Worm (Caenorhabditis elegans) whole organism, L4 larva: ENCODE measurements around the gene efhc-1.

ENCODE experiments used
- F26F4.8 ChIP-seq: fragments of 200-800 bp; sonication (Bioruptor generic); conservative IDR thresholded peaks from 2 replicates; pipeline ENCODE4 v1.3.6; 2022; ENCODE audit warnings: missing genetic modification characterization, missing compliant biosample characterization
- F37D6.2 ChIP-seq: sonication (generic microtip); optimal IDR thresholded peaks from 2 replicates; lab custom pipeline; 2016; ENCODE audit warnings: mild to moderate bottlenecking, missing genetic modification characterization, missing compliant biosample characterization
- R02D3.7 ChIP-seq: fragments of 150-350 bp; sonication (generic microtip); optimal IDR thresholded peaks from 3 replicates; lab custom pipeline; 2014; ENCODE audit warnings: missing biosample characterization, missing genetic modification characterization
- aha-1 ChIP-seq: fragments of 150-350 bp; peaks from one replicate; lab custom pipeline; 2014; ENCODE audit warnings: missing biosample characterization, missing genetic modification characterization
- ceh-20 ChIP-seq: fragments of 200-800 bp; sonication (Bioruptor generic); IDR thresholded peaks from 2 replicates; pipeline ENCODE4 v1.3.6; 2022; ENCODE audit warnings: missing genetic modification reagents, missing genetic modification characterization, missing compliant biosample characterization
- ceh-28 ChIP-seq: fragments of 150-350 bp; optimal IDR thresholded peaks from 2 replicates; lab custom pipeline; 2014; ENCODE audit warnings: missing biosample characterization, missing genetic modification reagents, missing genetic modification characterization
- daf-12 ChIP-seq: fragments of 150-350 bp; optimal IDR thresholded peaks from 2 replicates; lab custom pipeline; 2014; ENCODE audit warnings: missing biosample characterization, missing genetic modification reagents, missing genetic modification characterization
- daf-16 ChIP-seq, 3 experiments: sonication (generic microtip); optimal IDR thresholded peaks; 2 replicates each; lab custom pipeline; 2016 to 2017; ENCODE audit warnings: missing genetic modification characterization in 3 of 3, missing genetic modification reagents in 3 of 3, mild to moderate bottlenecking in 2 of 3, missing compliant biosample characterization in 2 of 3, missing biosample characterization in 1 of 3, moderate library complexity in 1 of 3
- dmd-6 ChIP-seq: fragments of 200-800 bp; sonication (Bioruptor generic); IDR thresholded peaks from 2 replicates; pipeline ENCODE4 v1.3.6; 2022; ENCODE audit warnings: missing genetic modification reagents, missing genetic modification characterization, missing compliant biosample characterization
- dmd-8 ChIP-seq: fragments of 200-800 bp; sonication (Bioruptor generic); IDR thresholded peaks from 2 replicates; pipeline ENCODE4 v1.3.6; 2022; ENCODE audit warnings: missing genetic modification characterization, missing compliant biosample characterization
- dve-1 ChIP-seq: sonication (generic microtip); optimal IDR thresholded peaks from 2 replicates; lab custom pipeline; 2017; ENCODE audit warnings: antibody characterized with exemption, mild to moderate bottlenecking, missing genetic modification characterization, missing compliant biosample characterization; ENCODE audit not compliant: insufficient read depth
- egl-43 ChIP-seq: fragments of 200-800 bp; sonication (Bioruptor generic); IDR thresholded peaks from 2 replicates; pipeline ENCODE4 v1.3.6; 2022; ENCODE audit warnings: missing genetic modification reagents, missing genetic modification characterization, missing compliant biosample characterization
- fkh-10 ChIP-seq: fragments of 150-350 bp; optimal IDR thresholded peaks from 2 replicates; lab custom pipeline; 2014; ENCODE audit warnings: missing biosample characterization, missing genetic modification reagents, missing genetic modification characterization
- fos-1 ChIP-seq: fragments of 150-350 bp; optimal IDR thresholded peaks from 2 replicates; lab custom pipeline; 2014; ENCODE audit warnings: missing biosample characterization, missing genetic modification characterization
- hif-1 ChIP-seq, 2 experiments: sonication (generic microtip); optimal IDR thresholded peaks; 2 replicates each; lab custom pipeline; 2016 to 2017; ENCODE audit warnings: missing compliant biosample characterization in 2 of 2, missing genetic modification characterization in 2 of 2, missing genetic modification reagents in 2 of 2, missing genotype in 2 of 2, mild to moderate bottlenecking in 1 of 2
- hlh-11 ChIP-seq: fragments of 200-800 bp; sonication (Bioruptor generic); optimal IDR thresholded peaks from 2 replicates; lab custom pipeline; 2018; ENCODE audit warnings: mild to moderate bottlenecking, missing genetic modification characterization, missing compliant biosample characterization
- hlh-30 ChIP-seq: sonication (generic microtip); optimal IDR thresholded peaks from 2 replicates; lab custom pipeline; 2017; ENCODE audit warnings: antibody characterized with exemption, mild to moderate bottlenecking, missing genetic modification characterization, missing compliant biosample characterization; ENCODE audit not compliant: insufficient read depth
- hmg-1.1 ChIP-seq: fragments of 200-800 bp; sonication (Bioruptor generic); IDR thresholded peaks from 2 replicates; pipeline ENCODE4 v1.3.6; 2022; ENCODE audit warnings: missing genetic modification reagents, missing genetic modification characterization, missing compliant biosample characterization
- lim-7 ChIP-seq: fragments of 200-800 bp; sonication (Bioruptor generic); IDR thresholded peaks from 2 replicates; pipeline ENCODE4 v1.3.6; 2022; ENCODE audit warnings: missing genetic modification characterization, missing compliant biosample characterization
- lin-15B ChIP-seq: fragments of 150-350 bp; sonication (generic microtip); optimal IDR thresholded peaks from 3 replicates; lab custom pipeline; 2014; ENCODE audit warnings: missing biosample characterization, missing genetic modification characterization
- lir-3 ChIP-seq: sonication (generic microtip); optimal IDR thresholded peaks from 2 replicates; lab custom pipeline; 2016; ENCODE audit warnings: mild to moderate bottlenecking, missing genetic modification characterization, missing compliant biosample characterization
- lsy-2 ChIP-seq, 2 experiments: fragments of 150-350 bp in 1 of 2; sonication (generic microtip) in 1 of 2; optimal IDR thresholded peaks; 2 replicates each; lab custom pipeline; 2014 to 2017; ENCODE audit warnings: missing biosample characterization in 2 of 2, missing genetic modification characterization in 2 of 2
- mdl-1 ChIP-seq, 2 experiments: fragments of 150-350 bp in 1 of 2; sonication (generic microtip) in 1 of 2; optimal IDR thresholded peaks; 2 replicates each; lab custom pipeline; 2014 to 2017; ENCODE audit warnings: missing biosample characterization in 2 of 2, missing genetic modification characterization in 2 of 2
- mep-1 ChIP-seq: fragments of 150-350 bp; sonication (generic microtip); optimal IDR thresholded peaks from 3 replicates; lab custom pipeline; 2014; ENCODE audit warnings: missing biosample characterization, missing genetic modification characterization
- mes-2 ChIP-seq: sonication (generic microtip); optimal IDR thresholded peaks from 2 replicates; lab custom pipeline; 2016; ENCODE audit warnings: missing genotype, mild to moderate bottlenecking, missing genetic modification characterization, missing compliant biosample characterization; ENCODE audit not compliant: poor library complexity, severe bottlenecking
- nhr-11 ChIP-seq: fragments of 150-350 bp; optimal IDR thresholded peaks from 2 replicates; lab custom pipeline; 2014; ENCODE audit warnings: missing biosample characterization, missing genetic modification characterization
- nhr-111 ChIP-seq: fragments of 200-800 bp; sonication (Bioruptor generic); optimal IDR thresholded peaks from 2 replicates; lab custom pipeline; 2018; ENCODE audit warnings: mild to moderate bottlenecking, missing genetic modification characterization, missing compliant biosample characterization
- nhr-25 ChIP-seq: sonication (generic microtip); optimal IDR thresholded peaks from 2 replicates; lab custom pipeline; 2017; ENCODE audit warnings: missing genetic modification characterization, mild to moderate bottlenecking, missing compliant biosample characterization, antibody characterized with exemption, moderate library complexity, borderline replicate concordance; ENCODE audit not compliant: insufficient read depth
- nhr-42 ChIP-seq: fragments of 200-800 bp; sonication (Bioruptor generic); IDR thresholded peaks from 2 replicates; pipeline ENCODE4 v1.3.6; 2022; ENCODE audit warnings: missing genetic modification characterization, missing compliant biosample characterization
- pha-4 ChIP-seq, 2 experiments: fragments of 150-350 bp in 1 of 2; fragments of 200-800 bp in 1 of 2; sonication (Bioruptor generic) in 1 of 2; IDR thresholded peaks in 1 of 2; optimal IDR thresholded peaks in 1 of 2; 2 replicates each; pipeline versions ENCODE4 v1.3.6 to Lab custom; 2014 to 2022; ENCODE audit warnings: missing genetic modification characterization in 2 of 2, missing genetic modification reagents in 2 of 2, missing biosample characterization in 1 of 2, missing compliant biosample characterization in 1 of 2
- rbr-2 ChIP-seq: sonication (generic microtip); optimal IDR thresholded peaks from 2 replicates; lab custom pipeline; 2016; ENCODE audit warnings: missing genotype, missing genetic modification characterization, missing compliant biosample characterization
- sdz-12 ChIP-seq: fragments of 200-800 bp; sonication (Bioruptor generic); optimal IDR thresholded peaks from 2 replicates; lab custom pipeline; 2018; ENCODE audit warnings: mild to moderate bottlenecking, missing genetic modification characterization, missing compliant biosample characterization
- spr-3 ChIP-seq: fragments of 200-800 bp; sonication (Bioruptor generic); optimal IDR thresholded peaks from 2 replicates; lab custom pipeline; 2018; ENCODE audit warnings: mild to moderate bottlenecking, missing genetic modification characterization, missing compliant biosample characterization
- tag-97 ChIP-seq: fragments of 200-800 bp; sonication (Bioruptor generic); IDR thresholded peaks from 2 replicates; pipeline ENCODE4 v1.3.6; 2022; ENCODE audit warnings: missing genetic modification characterization, missing compliant biosample characterization
- unc-130 ChIP-seq: sonication (generic microtip); optimal IDR thresholded peaks from 2 replicates; lab custom pipeline; 2016; ENCODE audit warnings: missing genetic modification reagents, missing genetic modification characterization, missing compliant biosample characterization
- unc-39 ChIP-seq: sonication (generic microtip); optimal IDR thresholded peaks from 2 replicates; lab custom pipeline; 2017; ENCODE audit warnings: missing biosample characterization, missing genetic modification characterization
- unc-62 ChIP-seq, 3 experiments: fragments of 150-350 bp in 1 of 3; sonication (generic microtip); optimal IDR thresholded peaks in 2 of 3; peaks in 1 of 3; 1 replicate in 1 of 3; 2 replicates in 2 of 3; lab custom pipeline; 2014 to 2017; ENCODE audit warnings: missing biosample characterization in 3 of 3, missing genetic modification characterization in 3 of 3, missing genetic modification reagents in 3 of 3, missing genotype in 1 of 3
- vab-7 ChIP-seq: fragments of 200-800 bp; sonication (Bioruptor generic); IDR thresholded peaks from 2 replicates; pipeline ENCODE4 v1.3.6; 2022; ENCODE audit warnings: missing genetic modification reagents, missing genetic modification characterization, missing compliant biosample characterization
- zag-1 ChIP-seq: fragments of 150-350 bp; optimal IDR thresholded peaks from 2 replicates; lab custom pipeline; 2014; ENCODE audit warnings: missing biosample characterization, missing genetic modification characterization
- zip-11 ChIP-seq: fragments of 200-800 bp; sonication (Bioruptor generic); IDR thresholded peaks from 2 replicates; pipeline ENCODE4 v1.3.6; 2022; ENCODE audit warnings: missing genetic modification characterization, missing compliant biosample characterization

efhc-1 gene

DNA sequence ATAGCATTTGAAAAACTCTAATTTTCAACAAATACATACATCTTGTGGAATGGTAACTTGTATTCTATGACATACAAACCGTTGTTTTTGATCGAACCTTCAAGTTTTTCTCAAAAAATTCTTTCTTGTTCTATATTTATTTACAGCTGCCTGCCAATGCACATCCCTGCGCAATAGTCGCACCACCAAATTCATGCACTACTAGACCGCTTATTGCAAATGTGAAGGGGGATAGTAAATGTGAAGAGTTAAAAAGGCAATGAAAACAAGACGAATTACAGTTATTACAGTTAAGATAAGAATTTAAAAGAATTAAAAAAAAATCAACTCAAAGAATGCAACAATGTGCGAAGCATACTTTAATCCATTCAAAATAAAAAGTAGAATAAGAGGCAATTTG is 4.3 kb upstream of the efhc-1 start:
- TF ChIP-seq R02D3.7 (tag; lab: Kevin White, UChicago) (no peak), nhr-111 (no peak), daf-12 (tag; lab: Kevin White, UChicago) (no peak), vab-7 (GFP tag; lab: Robert Waterston, UW) (no peak), unc-130 (GFP tag; lab: Kevin White, UChicago) (no peak), unc-62 (GFP tag; optimal IDR thresholded peaks at IDR 0.05 in 1 of 2; lab: Kevin White, UChicago) (peak in 1 of 2 experiments; percentile 28), unc-62 (tag; optimal IDR thresholded peaks at IDR 0.05; lab: Kevin White, UChicago) (no peak)

ce11 chrX:10355650-10356049 is 2.5 kb upstream of the efhc-1 start, which contains the start of gene R07E3.7:
Gene R07E3.7, minus strand, starts transcription at chrX:10355750.
- no peak for TF ChIP-seq unc-130 (GFP tag; lab: Kevin White, UChicago)
- TF ChIP-seq spr-3, result no peak
- TF ChIP-seq F37D6.2 (tag; lab: Kevin White, UChicago), result no peak
- no peak for TF ChIP-seq lim-7 (GFP tag; lab: Robert Waterston, UW)
- TF ChIP-seq dve-1 (tag; lab: Kevin White, UChicago), result no peak
- no peak for TF ChIP-seq fkh-10 (GFP tag; lab: Kevin White, UChicago)
- no peak for TF ChIP-seq daf-16 (GFP tag; optimal IDR thresholded peaks at IDR 0.05; lab: Kevin White, UChicago)
- no peak for TF ChIP-seq daf-16 (tag; optimal IDR thresholded peaks at IDR 0.05; lab: Kevin White, UChicago)
- TF ChIP-seq unc-62 (GFP tag; optimal IDR thresholded peaks at IDR 0.05 in 1 of 2; lab: Kevin White, UChicago), result no peak
- no peak for TF ChIP-seq unc-62 (tag; optimal IDR thresholded peaks at IDR 0.05; lab: Kevin White, UChicago)
- no peak for TF ChIP-seq lir-3 (tag; lab: Kevin White, UChicago)
- no peak for TF ChIP-seq nhr-11
- TF ChIP-seq ceh-20, result no peak
- TF ChIP-seq unc-39 (tag; lab: Kevin White, UChicago), result no peak
- no peak for TF ChIP-seq F26F4.8 (GFP tag; lab: Robert Waterston, UW)

- TF ChIP-seq fos-1 (tag; lab: Kevin White, UChicago) (no peak), hlh-11 (peak; percentile 33), sdz-12 (GFP tag; lab: Kevin White, UChicago) (no peak), dmd-6 (GFP tag; lab: Robert Waterston, UW) (0 out of 2 replicates have a peak, but pooled peaks have one; percentile 9), lsy-2 (tag; optimal IDR thresholded peaks at IDR 0.05; lab: Kevin White, UChicago) (peak in 1 of 2 experiments; percentile 4), nhr-42 (no peak), mep-1 (tag; lab: Kevin White, UChicago) (peak; percentile 1), egl-43 (no peak), nhr-25 (tag; lab: Kevin White, UChicago) (no peak), mdl-1 (tag; optimal IDR thresholded peaks at IDR 0.05; lab: Kevin White, UChicago) (peak in 1 of 2 experiments; percentile 24), tag-97 (GFP tag; lab: Robert Waterston, UW) (no peak), pha-4 (GFP tag; IDR thresholded peaks at IDR 0.05; lab: Robert Waterston, UW) (no peak), pha-4 (tag; optimal IDR thresholded peaks at IDR 0.05; lab: Kevin White, UChicago) (no peak), rbr-2 (peak; percentile 41), hlh-30 (tag; lab: Kevin White, UChicago) (peak; percentile 10), zip-11 (GFP tag; lab: Robert Waterston, UW) (no peak), dmd-8 (GFP tag; lab: Robert Waterston, UW) (no peak), hmg-1.1 (GFP tag; lab: Robert Waterston, UW) (peak; percentile 31; the same call in 1 of the 2 replicates), aha-1 (no peak), zag-1 (no peak), mes-2 (tag; lab: Kevin White, UChicago) (peak; percentile 66), hif-1 (tag; optimal IDR thresholded peaks at IDR 0.05; lab: Kevin White, UChicago) (peak in 1 of 2 experiments; percentile 3), lin-15B (no peak), ceh-28 (tag; lab: Kevin White, UChicago) (no peak), dve-1 (tag; lab: Kevin White, UChicago) (peak; percentile 1)
Observed at ce11 chrX:10372556-10372955, 14.4 kb downstream of the efhc-1 start, which contains the start of gene Y49A10A.2. Gene Y49A10A.2, minus strand, starts transcription at chrX:10372664.
